Worm (Caenorhabditis elegans): Measurements from ENCODE around the gene Y27F2A.11.
"Not testable (repeated sequence)": the region's sequence is repeated elsewhere in the genome, so short reads cannot be mapped to it uniquely, and the experiment has no call there.

The Y27F2A.11 gene

ce11 chrII:3189038-3189437, at the start of gene Y27F2A.11:
TSS of gene Y27F2A.11 (plus strand) at chrII:3189338.
- not testable (repeated sequence) for TF ChIP-seq dao-5, W03F9.2, him-1 (tag; optimal IDR thresholded peaks at IDR 0.05)

- not testable (repeated sequence) for TF ChIP-seq W03F9.2, him-1, dao-5 (tag; optimal IDR thresholded peaks at IDR 0.05)
These were observed 46.3 kb upstream of the Y27F2A.11 start, which contains the start of gene sri-42 for ce11 chrII:3142855-3143254. TSS of gene sri-42 (minus strand) at chrII:3142955.

- not testable (repeated sequence) for TF ChIP-seq W03F9.2, dao-5, him-1 (tag; optimal IDR thresholded peaks at IDR 0.05)
These were observed 44.6 kb upstream of the Y27F2A.11 start, which contains the start of gene sri-43 for ce11 chrII:3144552-3144951. TSS of gene sri-43 (minus strand) at chrII:3144652.

ce11 chrII:3145842-3146241, 43.3 kb upstream of the Y27F2A.11 start, which contains the start of gene T10D4.15:
TSS of gene T10D4.15 (plus strand) at chrII:3146142.
- TF ChIP-seq him-1 (tag; optimal IDR thresholded peaks at IDR 0.05), result no peak
- TF ChIP-seq dao-5 (tag; optimal IDR thresholded peaks at IDR 0.05), result no peak

- TF ChIP-seq W03F9.2 (tag; optimal IDR thresholded peaks at IDR 0.05), result no peak
- no peak for TF ChIP-seq him-1 (tag; optimal IDR thresholded peaks at IDR 0.05)
- TF ChIP-seq dao-5 (tag; optimal IDR thresholded peaks at IDR 0.05), result no peak
These were observed 40.7 kb upstream of the Y27F2A.11 start for ce11 chrII:3148404-3148803.

ce11 chrII:3149521-3150190, 39.5 kb upstream of the Y27F2A.11 start, which contains the start of the genes T10D4.11 and T10D4.1:
TSS of gene T10D4.11 (minus strand) at chrII:3149621.
TSS of gene T10D4.1 (plus strand) at chrII:3150140.
- no peak for TF ChIP-seq him-1 (tag; optimal IDR thresholded peaks at IDR 0.05)

- TF ChIP-seq dao-5 (tag; optimal IDR thresholded peaks at IDR 0.05), result no peak
These were observed 37.5 kb upstream of the Y27F2A.11 start, which contains the start of the genes T10D4.14 and T10D4.19 for ce11 chrII:3151615-3152014. TSS of gene T10D4.14 (minus strand) at chrII:3151715. TSS of gene T10D4.19 (plus strand) at chrII:3151918.

- TF ChIP-seq dao-5 (tag; optimal IDR thresholded peaks at IDR 0.05) (no peak), W03F9.2 (tag; optimal IDR thresholded peaks at IDR 0.05) (no peak), him-1 (tag; optimal IDR thresholded peaks at IDR 0.05) (no peak)
These were observed 34.8 kb upstream of the Y27F2A.11 start, which contains the start of gene sri-32 for ce11 chrII:3154383-3154782. TSS of gene sri-32 (minus strand) at chrII:3154483.

- no peak for TF ChIP-seq him-1 (tag; optimal IDR thresholded peaks at IDR 0.05)
These were observed 32.4 kb upstream of the Y27F2A.11 start, which contains the start of gene sri-33 for ce11 chrII:3156749-3157148. TSS of gene sri-33 (minus strand) at chrII:3156849.

ce11 chrII:3158985-3159384, 30.2 kb upstream of the Y27F2A.11 start, which contains the start of gene sri-34:
TSS of gene sri-34 (minus strand) at chrII:3159085.
- no peak for TF ChIP-seq dao-5 (tag; optimal IDR thresholded peaks at IDR 0.05)

- TF ChIP-seq him-1 (tag; optimal IDR thresholded peaks at IDR 0.05) (no peak), W03F9.2 (tag; optimal IDR thresholded peaks at IDR 0.05) (no peak), dao-5 (tag; optimal IDR thresholded peaks at IDR 0.05) (no peak)
These were observed 19.0 kb upstream of the Y27F2A.11 start, which contains the start of gene fbxc-55 for ce11 chrII:3170089-3170488. TSS of gene fbxc-55 (minus strand) at chrII:3170189.

- TF ChIP-seq dao-5 (tag; optimal IDR thresholded peaks at IDR 0.05) (no peak), him-1 (tag; optimal IDR thresholded peaks at IDR 0.05) (no peak), W03F9.2 (tag; optimal IDR thresholded peaks at IDR 0.05) (no peak)
These were observed 17.0 kb upstream of the Y27F2A.11 start, which contains the start of gene Y27F2A.10 for ce11 chrII:3172176-3172575. TSS of gene Y27F2A.10 (minus strand) at chrII:3172276.

ce11 chrII:3177663-3178062, 11.5 kb upstream of the Y27F2A.11 start, which contains the start of gene sri-40:
TSS of gene sri-40 (plus strand) at chrII:3177963.
- not testable (repeated sequence) for TF ChIP-seq him-1, dao-5, W03F9.2 (tag; optimal IDR thresholded peaks at IDR 0.05)

- TF ChIP-seq W03F9.2, dao-5, him-1 (tag; optimal IDR thresholded peaks at IDR 0.05): not testable (repeated sequence)
These were observed 5.8 kb upstream of the Y27F2A.11 start, which contains the start of the genes Y27F2A.6 and Y27F2A.8 for ce11 chrII:3183300-3183840. TSS of gene Y27F2A.6 (minus strand) at chrII:3183400. TSS of gene Y27F2A.8 (plus strand) at chrII:3183790.

All from whole organism, L4/young adult.